Worm (Caenorhabditis elegans): ENCODE data around the gene sdz-5.

Gene sdz-5

ce11 chrII:2990089-2990488 is 18.4 kb upstream of the sdz-5 start:
- 0 out of 2 replicates have a peak, but pooled peaks have one; percentile 28 for TF ChIP-seq Y53G8AR.9 (GFP tag; conservative IDR thresholded peaks at IDR 0.05)
- no peak for TF ChIP-seq egl-44 (GFP tag; IDR thresholded peaks at IDR 0.05)

DNA sequence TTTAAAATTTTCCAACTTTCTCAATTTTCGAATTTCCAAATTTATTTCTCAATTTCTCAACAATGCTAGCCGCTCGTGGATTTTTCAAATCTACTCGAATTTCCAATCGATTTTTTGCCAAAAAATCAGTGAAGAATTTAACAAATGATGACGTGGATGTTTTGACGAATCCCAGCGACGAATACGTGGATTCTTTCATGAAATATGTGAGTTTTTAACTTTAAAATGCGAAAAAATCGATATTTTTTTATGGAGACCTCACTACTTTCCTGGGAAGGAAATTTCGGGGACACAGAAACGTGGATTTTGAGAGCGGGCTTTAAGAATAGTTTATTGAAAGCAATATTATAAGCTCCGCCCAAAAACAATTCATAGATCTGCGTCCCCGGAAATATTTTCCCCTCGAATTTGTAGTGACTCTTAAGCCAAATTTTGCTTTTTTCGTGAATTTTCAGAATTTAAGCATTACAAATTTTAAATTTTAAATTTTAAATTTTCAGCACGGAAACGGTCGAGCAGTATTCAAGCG is 16.9 kb upstream of the sdz-5 start, which contains the start of gene K08A2.2:
Gene K08A2.2 (plus strand): TSS at position 51 of the 529 bp plus-strand sequence.
- TF ChIP-seq ceh-100 (GFP tag; IDR thresholded peaks at IDR 0.05) (peak; percentile 91), him-1 (tag; optimal IDR thresholded peaks at IDR 0.05) (peak; percentile 22), K12H6.12 (tag; optimal IDR thresholded peaks at IDR 0.05) (no peak), ceh-27 (GFP tag; optimal IDR thresholded peaks at IDR 0.05) (peak; percentile 13)

- TF ChIP-seq snpc-3.4 (tag; optimal IDR thresholded peaks at IDR 0.05) (no peak), madf-3 (GFP tag; IDR thresholded peaks at IDR 0.05) (0 out of 2 replicates have a peak, but pooled peaks have one; percentile 48), ceh-100 (GFP tag; IDR thresholded peaks at IDR 0.05) (peak; percentile 39)
These were observed 16.2 kb upstream of the sdz-5 start for ce11 chrII:2992300-2992699.

- TF ChIP-seq cebp-1 (GFP tag; IDR thresholded peaks at IDR 0.05) = no peak
- TF ChIP-seq cebp-1 (tag; optimal IDR thresholded peaks at IDR 0.05) = peak; percentile 87
- no peak for TF ChIP-seq ceh-40 (GFP tag; IDR thresholded peaks at IDR 0.05)
These were observed 13.7 kb upstream of the sdz-5 start for ce11 chrII:2994590-2995392.

ce11 chrII:2996721-2997120 is 11.8 kb upstream of the sdz-5 start, which contains the start of gene lido-8:
lido-8 (plus strand) TSS chrII:2997021.
- TF ChIP-seq hlh-12 (tag; optimal IDR thresholded peaks at IDR 0.05) (no peak), let-526 (GFP tag; IDR thresholded peaks at IDR 0.05) (no peak), bed-2 (GFP tag; IDR thresholded peaks at IDR 0.05) (no peak), ceh-91 (GFP tag; IDR thresholded peaks at IDR 0.05) (no peak), gei-17 (GFP tag; optimal IDR thresholded peaks at IDR 0.05) (no peak), ccch-3 (GFP tag; optimal IDR thresholded peaks at IDR 0.05) (no peak), nhr-179 (tag; optimal IDR thresholded peaks at IDR 0.05) (no peak), rcor-1 (GFP tag; IDR thresholded peaks at IDR 0.05) (no peak), F10E7.11 (tag; optimal IDR thresholded peaks at IDR 0.05) (no peak), ceh-79 (tag; optimal IDR thresholded peaks at IDR 0.05) (no peak), atf-7 (tag; optimal IDR thresholded peaks at IDR 0.05) (no peak), hmg-1.2 (GFP tag; IDR thresholded peaks at IDR 0.05) (no peak), B0035.1 (tag; optimal IDR thresholded peaks at IDR 0.05) (no peak)

ce11 chrII:2997828-2998441 is 10.6 kb upstream of the sdz-5 start:
- no peak for TF ChIP-seq rpc-1 (optimal IDR thresholded peaks at IDR 0.05)
- TF ChIP-seq rpc-1 (tag; optimal IDR thresholded peaks at IDR 0.05) = no peak
- no peak for TF ChIP-seq repo-1 (tag; optimal IDR thresholded peaks at IDR 0.05)
- TF ChIP-seq Y79H2A.3 (GFP tag; conservative IDR thresholded peaks at IDR 0.05) = no peak
- TF ChIP-seq atf-7 (tag; optimal IDR thresholded peaks at IDR 0.05) = peak; percentile 94
- TF ChIP-seq Y56A3A.18 (GFP tag; IDR thresholded peaks at IDR 0.05) = no peak
- TF ChIP-seq tbx-9 (tag; optimal IDR thresholded peaks at IDR 0.05; ENCODE audit: borderline replicate concordance) = no peak
- no peak for TF ChIP-seq madf-8 (GFP tag; conservative IDR thresholded peaks at IDR 0.05)
